Fruit fly (Drosophila melanogaster): ENCODE results near the gene CG17349.

DNA sequence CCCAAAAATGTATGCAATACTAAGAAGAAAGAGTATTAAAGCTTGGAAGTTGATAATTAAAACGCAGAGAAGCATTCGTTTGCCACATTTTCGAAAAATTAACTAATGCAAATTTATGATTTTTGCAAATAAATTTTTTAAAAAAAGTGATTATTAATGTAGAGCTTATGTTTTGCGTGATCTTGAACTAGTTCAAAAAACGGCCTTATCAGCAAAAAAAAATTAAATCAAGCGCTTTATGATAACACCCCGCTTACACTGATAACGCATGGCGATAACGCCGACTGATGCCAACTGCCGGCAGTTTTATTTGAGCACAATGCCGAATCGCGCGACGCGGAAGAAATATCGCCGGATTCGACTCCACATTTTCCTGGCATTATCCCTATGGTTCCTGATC, 6.2 kb upstream of the CG17349 start, which contains the start of gene CG13086:
- TF ChIP-seq psq (optimal IDR thresholded peaks at IDR 0.05) (no peak), h (optimal IDR thresholded peaks at IDR 0.05) (no peak), Myc (optimal IDR thresholded peaks at IDR 0.05) (no peak), Sin3A (optimal IDR thresholded peaks at IDR 0.05) (no peak), ttk (optimal IDR thresholded peaks at IDR 0.05) (no peak), insv (optimal IDR thresholded peaks at IDR 0.05) (no peak)

All from Kc167 (cell line).